Fruit fly (Drosophila melanogaster): ENCODE data around the gene gfzf.

The gfzf gene

dm6 chr3R:7150544-7151406 is at the start of gene gfzf, which contains the start of gene Sas-4:
Gene gfzf (minus strand): TSS chr3R:7150968.
Gene Sas-4 (plus strand): TSS chr3R:7151367.
- TF ChIP-seq topi (GFP tag; optimal IDR thresholded peaks at IDR 0.05) (no peak), Met (GFP tag; optimal IDR thresholded peaks at IDR 0.05) (no peak), CG15336 (GFP tag; IDR thresholded peaks at IDR 0.05) (0 out of 2 replicates have a peak, but pooled peaks have one; percentile 25), CG1621 (tag; optimal IDR thresholded peaks at IDR 0.05) (peak; percentile 20), CG8632 (GFP tag; optimal IDR thresholded peaks at IDR 0.05) (peak; percentile 59), CG31627 (GFP tag; optimal IDR thresholded peaks at IDR 0.05) (peak; percentile 73), Eip93F (GFP tag; optimal IDR thresholded peaks at IDR 0.05) (no peak), CG10631 (GFP tag; optimal IDR thresholded peaks at IDR 0.05) (peak; percentile 70), CG16779 (tag; optimal IDR thresholded peaks at IDR 0.05) (no peak), Sox14 (GFP tag; optimal IDR thresholded peaks at IDR 0.05) (peak; percentile 69), vri (GFP tag; optimal IDR thresholded peaks at IDR 0.05) (no peak), Sox15 (GFP tag; optimal IDR thresholded peaks at IDR 0.05) (peak; percentile 79), CG3032 (tag; optimal IDR thresholded peaks at IDR 0.05) (peak; percentile 72), CG8319 (GFP tag; optimal IDR thresholded peaks at IDR 0.05) (no peak), CG9139 (GFP tag; optimal IDR thresholded peaks at IDR 0.05) (no peak), Lpt (GFP tag; optimal IDR thresholded peaks at IDR 0.05) (peak; percentile 20), CG8119 (GFP tag; IDR thresholded peaks at IDR 0.05) (peak; percentile 54; the same call in 1 of the 3 replicates), CG6792 (GFP tag; optimal IDR thresholded peaks at IDR 0.05) (no peak), net (GFP tag; optimal IDR thresholded peaks at IDR 0.05) (no peak), CG34406 (GFP tag; optimal IDR thresholded peaks at IDR 0.05) (peak; percentile 66), CG11902 (GFP tag; optimal IDR thresholded peaks at IDR 0.05) (peak; percentile 71), Hr4 (GFP tag; optimal IDR thresholded peaks at IDR 0.05) (no peak), Eip75B (GFP tag; optimal IDR thresholded peaks at IDR 0.05) (no peak), CG6808 (GFP tag; optimal IDR thresholded peaks at IDR 0.05) (no peak), spab (GFP tag; optimal IDR thresholded peaks at IDR 0.05) (no peak), Sox102F (GFP tag; optimal IDR thresholded peaks at IDR 0.05) (no peak), Hr39 (GFP tag; optimal IDR thresholded peaks at IDR 0.05) (peak; percentile 76), achi (GFP tag; optimal IDR thresholded peaks at IDR 0.05) (no peak), eg (GFP tag; IDR thresholded peaks at IDR 0.05) (peak; percentile 71; the same call in 2 of the 3 replicates), dsx (GFP tag; optimal IDR thresholded peaks at IDR 0.05; ENCODE audit: poor library complexity, severe bottlenecking) (no peak), Eip78C (GFP tag) (peak; percentile 80), cyc (GFP tag; optimal IDR thresholded peaks at IDR 0.05) (peak; percentile 61), Ets21C (GFP tag; optimal IDR thresholded peaks at IDR 0.05) (no peak), CG6163 (GFP tag; IDR thresholded peaks at IDR 0.05) (peak; percentile 75), salr (GFP tag; optimal IDR thresholded peaks at IDR 0.05) (peak in 1 of 2 experiments; percentile 6), acj6 (GFP tag; optimal IDR thresholded peaks at IDR 0.05) (peak; percentile 70), Smox (GFP tag; optimal IDR thresholded peaks at IDR 0.05) (no peak), fd85E (GFP tag; optimal IDR thresholded peaks at IDR 0.05) (no peak), CG4318 (GFP tag; optimal IDR thresholded peaks at IDR 0.05) (no peak), CG11762 (GFP tag; optimal IDR thresholded peaks at IDR 0.05; ENCODE audit: insufficient read depth) (peak; percentile 14), pdm3 (GFP tag; optimal IDR thresholded peaks at IDR 0.05) (peak; percentile 70), lz (GFP tag; optimal IDR thresholded peaks at IDR 0.05) (peak; percentile 70), CG6854 (GFP tag; optimal IDR thresholded peaks at IDR 0.05) (no peak), svp (GFP tag) (no peak), fd59A (GFP tag; optimal IDR thresholded peaks at IDR 0.05) (peak; percentile 53), CG6276 (GFP tag; optimal IDR thresholded peaks at IDR 0.05) (no peak), dac (GFP tag; optimal IDR thresholded peaks at IDR 0.05) (peak; percentile 41), CG3919 (GFP tag; optimal IDR thresholded peaks at IDR 0.05) (no peak), CG10669 (GFP tag; optimal IDR thresholded peaks at IDR 0.05) (no peak), esn (GFP tag; optimal IDR thresholded peaks at IDR 0.05) (peak; percentile 73)
